Worm (Caenorhabditis elegans) whole organism, L4 larva: Measurements from ENCODE around the gene str-249.

Source experiments
- aly-2 ChIP-seq: sonication (generic microtip); optimal IDR thresholded peaks from 2 replicates; lab custom pipeline; 2018; ENCODE audit warnings: missing biosample characterization, missing genetic modification characterization
- ama-1 ChIP-seq: fragments of 150-350 bp; optimal IDR thresholded peaks from 2 replicates; lab custom pipeline; 2014; ENCODE audit warnings: inconsistent platforms, mixed read lengths
- hmg-1.1 ChIP-seq: fragments of 200-800 bp; sonication (Bioruptor generic); IDR thresholded peaks from 2 replicates; pipeline ENCODE4 v1.3.6; 2022; ENCODE audit warnings: missing genetic modification reagents, missing genetic modification characterization, missing compliant biosample characterization
- mes-2 ChIP-seq: sonication (generic microtip); optimal IDR thresholded peaks from 2 replicates; lab custom pipeline; 2016; ENCODE audit warnings: missing genotype, mild to moderate bottlenecking, missing genetic modification characterization, missing compliant biosample characterization; ENCODE audit not compliant: poor library complexity, severe bottlenecking
- nhr-102 ChIP-seq: sonication (generic microtip); optimal IDR thresholded peaks from 2 replicates; lab custom pipeline; 2016; ENCODE audit warnings: mild to moderate bottlenecking, missing genetic modification characterization, moderate library complexity, missing compliant biosample characterization
- snpc-4 ChIP-seq: fragments of 150-350 bp; optimal IDR thresholded peaks from 2 replicates; lab custom pipeline; 2014; ENCODE audit warnings: missing biosample characterization, missing genetic modification characterization
- tra-1 ChIP-seq: fragments of 200-800 bp; sonication (Bioruptor generic); IDR thresholded peaks from 2 replicates; pipeline ENCODE4 v1.3.6; 2022; ENCODE audit warnings: missing genetic modification reagents, missing genetic modification characterization, missing compliant biosample characterization
- vab-7 ChIP-seq: fragments of 200-800 bp; sonication (Bioruptor generic); IDR thresholded peaks from 2 replicates; pipeline ENCODE4 v1.3.6; 2022; ENCODE audit warnings: missing genetic modification reagents, missing genetic modification characterization, missing compliant biosample characterization
- zag-1 ChIP-seq: fragments of 150-350 bp; optimal IDR thresholded peaks from 2 replicates; lab custom pipeline; 2014; ENCODE audit warnings: missing biosample characterization, missing genetic modification characterization

DNA sequence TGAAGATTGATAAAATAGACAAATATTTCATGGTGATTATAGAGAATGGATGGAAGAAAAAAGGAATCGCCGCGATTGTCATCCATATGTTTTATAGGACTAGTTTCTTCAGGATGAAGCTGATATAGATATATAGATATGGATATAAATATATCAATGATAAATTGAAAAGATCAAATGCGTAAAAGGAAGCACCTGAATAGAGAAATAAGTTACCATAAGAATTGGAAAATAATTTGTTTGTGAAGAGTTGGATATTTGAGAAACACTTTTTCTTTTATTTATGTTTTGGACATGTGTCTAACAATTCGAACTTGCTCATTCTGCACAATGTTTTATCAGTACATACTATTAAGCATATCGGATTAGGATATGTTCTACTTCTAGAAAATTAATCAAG, 1.4 kb upstream of the str-249 start, which contains the start of gene C42D4.13:
- TF ChIP-seq zag-1 (tag; lab: Kevin White, UChicago) (no peak), aly-2 (tag; lab: Kevin White, UChicago) (no peak), mes-2 (tag; lab: Kevin White, UChicago) (no peak), vab-7 (GFP tag; lab: Robert Waterston, UW) (no peak), ama-1 (no peak), tra-1 (GFP tag; lab: Robert Waterston, UW) (no peak), hmg-1.1 (no peak), nhr-102 (tag; lab: Kevin White, UChicago) (no peak), snpc-4 (no peak)
